Fruit fly (Drosophila melanogaster) whole organism, wandering third instar larva: Measurements from ENCODE around the gene CG13896.

Experiments
- Abd-B ChIP-seq: fragments of >200 bp; optimal IDR thresholded peaks from 2 replicates; lab custom pipeline; 2017; ENCODE audit warnings: missing biosample characterization, missing genetic modification characterization
- CG32264 ChIP-seq: fragments of 200-800 bp; sonication (Bioruptor generic); optimal IDR thresholded peaks from 2 replicates; lab custom pipeline; 2016; ENCODE audit warnings: missing biosample characterization, missing genetic modification characterization
- CG9705 ChIP-seq: fragments of 200-800 bp; sonication (Bioruptor generic); optimal IDR thresholded peaks from 2 replicates; lab custom pipeline; 2018; ENCODE audit warnings: missing biosample characterization, mild to moderate bottlenecking, missing genetic modification characterization
- CrebA ChIP-seq: fragments of 200-800 bp; sonication (Bioruptor generic); optimal IDR thresholded peaks from 2 replicates; lab custom pipeline; 2016; ENCODE audit warnings: missing biosample characterization, mild to moderate bottlenecking, missing genetic modification characterization, borderline replicate concordance
- Dfd ChIP-seq: fragments of >200 bp; optimal IDR thresholded peaks from 2 replicates; lab custom pipeline; 2017; ENCODE audit warnings: missing biosample characterization, missing genetic modification characterization
- Dif ChIP-seq: fragments of 200-275, 200-300 bp; sonication (Bioruptor generic); optimal IDR thresholded peaks from 2 replicates; lab custom pipeline; 2018; ENCODE audit warnings: missing biosample characterization, missing genetic modification characterization; ENCODE audit not compliant: partially characterized antibody
- GATAd ChIP-seq: sonication (Bioruptor generic); optimal IDR thresholded peaks from 2 replicates; lab custom pipeline; 2016; ENCODE audit warnings: missing biosample characterization, missing genetic modification characterization
- HLH106 ChIP-seq: fragments of 200-800 bp; optimal IDR thresholded peaks from 3 replicates; lab custom pipeline; 2019; ENCODE audit warnings: missing biosample characterization, mild to moderate bottlenecking, missing genetic modification characterization, moderate library complexity
- Hnf4 ChIP-seq: fragments of 200-800 bp; sonication (Bioruptor generic); optimal IDR thresholded peaks from 2 replicates; lab custom pipeline; 2016; ENCODE audit warnings: missing biosample characterization, mild to moderate bottlenecking, missing genetic modification characterization
- Hr78 ChIP-seq: fragments of >200 bp; optimal IDR thresholded peaks from 2 replicates; lab custom pipeline; 2017; ENCODE audit warnings: missing biosample characterization, missing genetic modification characterization
- Hr83 ChIP-seq: fragments of 200-300 bp; sonication (Bioruptor generic); optimal IDR thresholded peaks from 2 replicates; lab custom pipeline; 2016; ENCODE audit warnings: missing biosample characterization, mild to moderate bottlenecking, missing genetic modification characterization, moderate library complexity; ENCODE audit not compliant: poor library complexity, severe bottlenecking
- Jra ChIP-seq: sonication (Bioruptor generic); optimal IDR thresholded peaks from 2 replicates; lab custom pipeline; 2016; ENCODE audit warnings: missing biosample characterization, missing genetic modification characterization
- Mio ChIP-seq: sonication (Bioruptor generic); optimal IDR thresholded peaks from 2 replicates; lab custom pipeline; 2016; ENCODE audit warnings: missing biosample characterization, missing genetic modification characterization
- Myc ChIP-seq: fragments of >200 bp; optimal IDR thresholded peaks from 2 replicates; lab custom pipeline; 2017
- N ChIP-seq: fragments of >200 bp; optimal IDR thresholded peaks from 2 replicates; lab custom pipeline; 2018; ENCODE audit warnings: missing biosample characterization, missing external identifiers, missing genetic modification characterization
- OdsH ChIP-seq: fragments of 200-800 bp; sonication (Bioruptor generic); optimal IDR thresholded peaks from 2 replicates; lab custom pipeline; 2016; ENCODE audit warnings: missing biosample characterization, mild to moderate bottlenecking, missing genetic modification characterization
- Rel ChIP-seq, 2 experiments: fragments of 200-800 bp; sonication (Bioruptor generic) in 1 of 2; optimal IDR thresholded peaks; 2 replicates in 1 of 2; 3 replicates in 1 of 2; lab custom pipeline; 2016 to 2019; ENCODE audit warnings: mild to moderate bottlenecking in 2 of 2, missing biosample characterization in 2 of 2, missing genetic modification characterization in 2 of 2, moderate library complexity in 1 of 2
- Sp1 ChIP-seq: fragments of 200-800 bp; sonication (Bioruptor generic); optimal IDR thresholded peaks from 3 replicates; lab custom pipeline; 2019; ENCODE audit warnings: missing biosample characterization, mild to moderate bottlenecking, missing genetic modification characterization, moderate library complexity
- Vsx2 ChIP-seq: fragments of 200-300, 225-300 bp; sonication (Bioruptor generic); optimal IDR thresholded peaks from 2 replicates; lab custom pipeline; 2018; ENCODE audit warnings: missing biosample characterization, missing genetic modification characterization; ENCODE audit not compliant: partially characterized antibody
- br ChIP-seq: fragments of 200-800 bp; sonication (Bioruptor generic); optimal IDR thresholded peaks from 2 replicates; lab custom pipeline; 2016; ENCODE audit warnings: missing biosample characterization, missing genetic modification characterization
- brk ChIP-seq: fragments of 200-800 bp; sonication (Bioruptor generic); optimal IDR thresholded peaks from 2 replicates; lab custom pipeline; 2016; ENCODE audit warnings: missing biosample characterization, mild to moderate bottlenecking, missing genetic modification characterization
- dl ChIP-seq, 2 experiments: fragments of 175-275, 200-275 bp in 1 of 2; fragments of 200-275 bp in 1 of 2; sonication (Bioruptor generic); optimal IDR thresholded peaks; lab custom pipeline; 2018; ENCODE audit warnings: mild to moderate bottlenecking in 2 of 2, missing biosample characterization in 2 of 2, missing genetic modification characterization in 2 of 2, moderate library complexity in 2 of 2; ENCODE audit not compliant: partially characterized antibody in 2 of 2, insufficient read depth in 1 of 2
- dmrt93B ChIP-seq: fragments of 200-800 bp; sonication (Bioruptor generic); optimal IDR thresholded peaks from 2 replicates; lab custom pipeline; 2018; ENCODE audit warnings: missing biosample characterization, mild to moderate bottlenecking, missing genetic modification characterization
- dsf ChIP-seq: sonication (Bioruptor generic); optimal IDR thresholded peaks from 2 replicates; lab custom pipeline; 2016; ENCODE audit warnings: missing biosample characterization, missing genetic modification characterization, borderline replicate concordance
- ey ChIP-seq: fragments of 200-800 bp; sonication (Bioruptor generic); optimal IDR thresholded peaks from 2 replicates; lab custom pipeline; 2016; ENCODE audit warnings: missing biosample characterization, missing genetic modification characterization
- foxo ChIP-seq, 2 experiments: fragments of 200-800 bp; sonication (Bioruptor generic); optimal IDR thresholded peaks; 2 replicates in 1 of 2; 3 replicates in 1 of 2; lab custom pipeline; 2016 to 2017; ENCODE audit warnings: missing biosample characterization in 2 of 2, missing genetic modification characterization in 2 of 2
- fru ChIP-seq: fragments of 200-800 bp; sonication (Bioruptor generic); optimal IDR thresholded peaks from 3 replicates; lab custom pipeline; 2016; ENCODE audit warnings: missing biosample characterization, mild to moderate bottlenecking, missing genetic modification characterization
- h ChIP-seq: fragments of 200-800 bp; sonication (Bioruptor generic); optimal IDR thresholded peaks from 3 replicates; lab custom pipeline; 2016; ENCODE audit warnings: missing biosample characterization, mild to moderate bottlenecking, missing genetic modification characterization
- jim ChIP-seq: fragments of 175-275, 200-325 bp; sonication (Bioruptor generic); optimal IDR thresholded peaks from 2 replicates; lab custom pipeline; 2016; ENCODE audit warnings: missing biosample characterization, mild to moderate bottlenecking, missing genetic modification characterization
- lola ChIP-seq: fragments of >200 bp; optimal IDR thresholded peaks from 2 replicates; lab custom pipeline; 2017; ENCODE audit warnings: missing biosample characterization, missing genetic modification characterization
- pan ChIP-seq: fragments of >200 bp; optimal IDR thresholded peaks from 2 replicates; lab custom pipeline; 2017
- psq ChIP-seq: fragments of 200-800 bp; sonication (Bioruptor generic); optimal IDR thresholded peaks from 3 replicates; lab custom pipeline; 2017; ENCODE audit warnings: missing biosample characterization, mild to moderate bottlenecking, missing genetic modification characterization, moderate library complexity
- rgr ChIP-seq: fragments of 200-800 bp; sonication (Bioruptor generic); optimal IDR thresholded peaks from 3 replicates; lab custom pipeline; 2016; ENCODE audit warnings: missing biosample characterization, mild to moderate bottlenecking, missing genetic modification characterization
- sage ChIP-seq: fragments of 200-800 bp; sonication (Bioruptor generic); optimal IDR thresholded peaks from 2 replicates; lab custom pipeline; 2016; ENCODE audit warnings: missing biosample characterization, mild to moderate bottlenecking, missing genetic modification characterization
- sv ChIP-seq: fragments of 200-800 bp; sonication (Bioruptor generic); optimal IDR thresholded peaks from 3 replicates; lab custom pipeline; 2016; ENCODE audit warnings: missing biosample characterization, missing genetic modification characterization
- tai ChIP-seq: sonication (Bioruptor generic); optimal IDR thresholded peaks from 2 replicates; lab custom pipeline; 2016; ENCODE audit warnings: missing biosample characterization, missing genetic modification characterization
- usp ChIP-seq: fragments of >200 bp; optimal IDR thresholded peaks from 2 replicates; lab custom pipeline; 2017; ENCODE audit warnings: missing biosample characterization, missing genetic modification characterization
- woc ChIP-seq: sonication (Bioruptor generic); optimal IDR thresholded peaks from 2 replicates; lab custom pipeline; 2016; ENCODE audit warnings: missing biosample characterization, mild to moderate bottlenecking, missing genetic modification characterization

Gene CG13896

DNA sequence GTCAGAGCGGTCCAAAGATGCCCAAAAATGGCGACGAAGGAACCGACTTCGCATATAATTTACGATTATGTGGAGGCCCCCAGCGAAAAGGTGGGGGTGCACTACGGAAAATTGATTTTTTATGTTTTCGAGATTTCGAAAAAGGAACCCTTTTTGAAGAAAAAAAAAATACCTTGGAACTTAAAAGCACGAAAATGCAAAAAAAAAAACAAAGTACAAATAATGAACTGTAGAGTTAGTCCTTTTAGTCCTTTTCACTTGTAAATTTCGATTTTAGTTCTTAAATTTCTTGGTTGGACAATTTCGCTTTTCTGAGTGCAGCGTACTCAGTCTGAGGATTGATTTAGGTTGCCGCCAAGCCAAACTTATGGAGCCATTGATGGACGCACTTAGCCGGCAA lies 46.9 kb upstream of the CG13896 start:
- TF ChIP-seq Mio (GFP tag; lab: Kevin White, UChicago) (no peak), jim (GFP tag; lab: Kevin White, UChicago) (no peak), lola (GFP tag; lab: Kevin White, UChicago) (no peak), h (peak; percentile 74), fru (GFP tag; lab: Kevin White, UChicago) (peak; percentile 77), Vsx2 (no peak), usp (GFP tag; lab: Kevin White, UChicago) (no peak), Myc (lab: Kevin White, UChicago) (no peak), Dfd (GFP tag; lab: Kevin White, UChicago) (no peak), dl (GFP tag; optimal IDR thresholded peaks at IDR 0.05; lab: Kevin White, UChicago; ENCODE audit: insufficient read depth in 1 of 2, partially characterized antibody in 2 of 2) (no peak), Sp1 (GFP tag; lab: Kevin White, UChicago) (peak; percentile 48), sv (GFP tag; lab: Kevin White, UChicago) (no peak), N (GFP tag; lab: Kevin White, UChicago) (no peak), rgr (GFP tag; lab: Kevin White, UChicago) (peak; percentile 58), Jra (GFP tag; lab: Kevin White, UChicago) (peak; percentile 31), br (peak; percentile 72), tai (GFP tag; lab: Kevin White, UChicago) (peak; percentile 46), psq (GFP tag; lab: Kevin White, UChicago) (peak; percentile 57), GATAd (GFP tag; lab: Kevin White, UChicago) (no peak), Hr78 (GFP tag; lab: Kevin White, UChicago) (no peak), Hnf4 (GFP tag; lab: Kevin White, UChicago) (peak; percentile 55), Abd-B (GFP tag; lab: Kevin White, UChicago) (no peak), Rel (GFP tag; optimal IDR thresholded peaks at IDR 0.05; lab: Kevin White, UChicago) (no peak), Rel (tag; optimal IDR thresholded peaks at IDR 0.05; lab: Kevin White, UChicago) (no peak), CG32264 (GFP tag; lab: Kevin White, UChicago) (peak; percentile 33), OdsH (GFP tag; lab: Kevin White, UChicago) (peak; percentile 63), sage (peak; percentile 21), HLH106 (tag; lab: Kevin White, UChicago) (peak; percentile 49), woc (peak; percentile 61), pan (lab: Kevin White, UChicago) (no peak), foxo (GFP tag; optimal IDR thresholded peaks at IDR 0.05; lab: Kevin White, UChicago) (peak in 1 of 2 experiments; percentile 69), Dif (GFP tag; lab: Kevin White, UChicago) (no peak), CG9705 (GFP tag; lab: Kevin White, UChicago) (no peak), Hr83 (GFP tag; lab: Kevin White, UChicago) (no peak), dsf (GFP tag; lab: Kevin White, UChicago) (no peak), dmrt93B (GFP tag; lab: Kevin White, UChicago) (peak; percentile 21), ey (GFP tag; lab: Kevin White, UChicago) (peak; percentile 65), brk (GFP tag; lab: Kevin White, UChicago) (peak; percentile 47), CrebA (GFP tag; lab: Kevin White, UChicago) (peak; percentile 53)

DNA sequence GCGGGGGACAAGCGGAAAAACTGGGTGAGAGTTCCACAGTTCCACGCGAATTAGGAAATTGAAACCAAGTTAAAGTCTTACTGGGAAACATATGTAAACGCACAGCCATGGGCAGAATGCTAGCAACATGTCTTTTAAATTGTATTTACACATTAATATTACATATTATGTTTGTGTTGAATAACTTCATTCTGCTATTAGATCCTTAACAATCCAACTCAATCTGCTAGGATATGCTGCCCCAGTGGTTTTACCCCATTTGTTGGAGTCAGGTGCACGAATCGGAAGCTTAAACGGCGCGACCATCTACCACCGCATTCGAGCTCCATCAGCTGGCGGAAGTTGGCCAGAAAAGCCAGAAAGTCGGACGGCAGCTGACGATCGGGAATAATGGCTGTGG lies 44.7 kb upstream of the CG13896 start:
- TF ChIP-seq Jra (GFP tag; lab: Kevin White, UChicago) (no peak), br (no peak), woc (no peak), Sp1 (GFP tag; lab: Kevin White, UChicago) (no peak), ey (GFP tag; lab: Kevin White, UChicago) (no peak), Hr78 (GFP tag; lab: Kevin White, UChicago) (no peak), lola (GFP tag; lab: Kevin White, UChicago) (no peak), dmrt93B (GFP tag; lab: Kevin White, UChicago) (no peak), dsf (GFP tag; lab: Kevin White, UChicago) (no peak), Dfd (GFP tag; lab: Kevin White, UChicago) (no peak), rgr (GFP tag; lab: Kevin White, UChicago) (no peak), Hr83 (GFP tag; lab: Kevin White, UChicago) (no peak), pan (lab: Kevin White, UChicago) (no peak), CG9705 (GFP tag; lab: Kevin White, UChicago) (no peak), brk (GFP tag; lab: Kevin White, UChicago) (no peak), GATAd (GFP tag; lab: Kevin White, UChicago) (no peak), Vsx2 (no peak)
- TF ChIP-seq, all 38 proteins: peak for 0
